Fruit fly (Drosophila melanogaster) whole organism, embryonic: ENCODE measurements around the gene Nak.

Source experiments
- Ada2b ChIP-seq: fragments of 200-800 bp; sonication (Bioruptor generic); IDR thresholded peaks from 2 replicates; pipeline ENCODE4 v1.3.6; 2022; ENCODE audit warnings: missing biosample characterization, missing genetic modification characterization
- Atf-2 ChIP-seq: fragments of 200-800 bp; sonication (Bioruptor generic); optimal IDR thresholded peaks from 2 replicates; lab custom pipeline; 2016; ENCODE audit warnings: missing biosample characterization, missing genetic modification characterization
- C15 ChIP-seq: fragments of 200-800 bp; sonication (Bioruptor generic); IDR thresholded peaks from 3 replicates; pipeline ENCODE4 v1.3.6; 2022; ENCODE audit warnings: missing biosample characterization, missing genetic modification characterization
- CG10274 ChIP-seq: fragments of 200-800 bp; sonication (Bioruptor generic); optimal IDR thresholded peaks from 3 replicates; lab custom pipeline; 2017; ENCODE audit warnings: missing biosample characterization, mild to moderate bottlenecking, missing genetic modification characterization
- CG11696 ChIP-seq: fragments of 200-800 bp; sonication (Bioruptor generic); IDR thresholded peaks from 2 replicates; pipeline ENCODE4 v1.3.6; 2022; ENCODE audit warnings: missing biosample characterization, missing genetic modification characterization
- CG12155 ChIP-seq: fragments of 200-800 bp; sonication (Bioruptor generic); optimal IDR thresholded peaks from 3 replicates; lab custom pipeline; 2016; ENCODE audit warnings: missing biosample characterization, missing genetic modification characterization
- CG1233 ChIP-seq: fragments of 200-800 bp; sonication (Bioruptor generic); optimal IDR thresholded peaks from 4 replicates; lab custom pipeline; 2018; ENCODE audit warnings: missing biosample characterization, mild to moderate bottlenecking, missing genetic modification characterization
- CG12769 ChIP-seq: fragments of 200-800 bp; sonication (Bioruptor generic); optimal IDR thresholded peaks from 2 replicates; lab custom pipeline; 2019; ENCODE audit warnings: missing biosample characterization, mild to moderate bottlenecking, missing genetic modification characterization, moderate library complexity
- CG13287 ChIP-seq: fragments of 200-800 bp; sonication (Bioruptor generic); IDR thresholded peaks from 2 replicates; pipeline ENCODE4 v1.3.6; 2022; ENCODE audit warnings: missing biosample characterization, missing genetic modification characterization; ENCODE audit not compliant: partially characterized antibody
- CG13775 ChIP-seq: fragments of 200-800 bp; sonication (Bioruptor generic); optimal IDR thresholded peaks from 3 replicates; lab custom pipeline; 2017; ENCODE audit warnings: missing biosample characterization, mild to moderate bottlenecking, missing genetic modification characterization
- CG1603 ChIP-seq: fragments of 200-800 bp; sonication (Bioruptor generic); optimal IDR thresholded peaks from 2 replicates; lab custom pipeline; 2019; ENCODE audit warnings: missing biosample characterization, mild to moderate bottlenecking, missing genetic modification characterization, moderate library complexity
- CG18599 ChIP-seq: fragments of 200-800 bp; sonication (Bioruptor generic); optimal IDR thresholded peaks from 3 replicates; lab custom pipeline; 2017; ENCODE audit warnings: missing biosample characterization, missing genetic modification characterization, mild to moderate bottlenecking, moderate library complexity, missing genetic modification reagents
- CG3281 ChIP-seq: fragments of 200-800 bp; sonication (Bioruptor generic); optimal IDR thresholded peaks from 3 replicates; lab custom pipeline; 2017; ENCODE audit warnings: missing biosample characterization, mild to moderate bottlenecking, missing genetic modification characterization
- CG3847 ChIP-seq: fragments of 200-800 bp; sonication (Bioruptor generic); IDR thresholded peaks from 2 replicates; pipeline ENCODE4 v1.3.6; 2022; ENCODE audit warnings: missing biosample characterization, missing genetic modification characterization
- CG4820 ChIP-seq: fragments of 200-800 bp; sonication (Bioruptor generic); optimal IDR thresholded peaks from 3 replicates; lab custom pipeline; 2016; ENCODE audit warnings: missing biosample characterization, missing genetic modification characterization
- CG4854 ChIP-seq: fragments of 200-800 bp; sonication (Bioruptor generic); optimal IDR thresholded peaks from 2 replicates; lab custom pipeline; 2016; ENCODE audit warnings: missing biosample characterization, missing genetic modification characterization, inconsistent platforms
- CG6683 ChIP-seq: fragments of 200-800 bp; sonication (Bioruptor generic); optimal IDR thresholded peaks from 2 replicates; lab custom pipeline; 2017; ENCODE audit warnings: missing biosample characterization, mild to moderate bottlenecking, missing genetic modification characterization, missing genetic modification reagents
- CG8478 ChIP-seq: fragments of >200 bp; optimal IDR thresholded peaks from 2 replicates; lab custom pipeline; 2018
- Chrac-16 ChIP-seq: fragments of 200-800 bp; sonication (Bioruptor generic); optimal IDR thresholded peaks from 3 replicates; lab custom pipeline; 2016; ENCODE audit warnings: missing biosample characterization, missing genetic modification characterization
- CkIIα-i1 ChIP-seq: fragments of 200-800 bp; sonication (Bioruptor generic); IDR thresholded peaks from 2 replicates; pipeline ENCODE4 v1.3.6; 2022; ENCODE audit warnings: missing biosample characterization, missing genetic modification characterization
- Dbx ChIP-seq: fragments of 200-800 bp; sonication (Bioruptor generic); IDR thresholded peaks from 3 replicates; pipeline ENCODE4 v1.3.6; 2022; ENCODE audit warnings: missing biosample characterization, missing genetic modification characterization
- Deaf1 ChIP-seq: fragments of 200-800 bp; optimal IDR thresholded peaks from 3 replicates; lab custom pipeline; 2019; ENCODE audit warnings: missing biosample characterization, mild to moderate bottlenecking, missing genetic modification characterization, moderate library complexity
- Elba2 ChIP-seq: fragments of 200-800 bp; sonication (Bioruptor generic); optimal IDR thresholded peaks from 3 replicates; lab custom pipeline; 2016; ENCODE audit warnings: missing biosample characterization, missing genetic modification characterization
- HLH3B ChIP-seq: fragments of 200-800 bp; sonication (Bioruptor generic); IDR thresholded peaks from 2 replicates; pipeline ENCODE4 v1.3.6; 2022; ENCODE audit warnings: missing biosample characterization, missing genetic modification characterization
- HLH4C ChIP-seq: fragments of 200-800 bp; sonication (Bioruptor generic); IDR thresholded peaks from 3 replicates; pipeline ENCODE4 v1.3.6; 2022; ENCODE audit warnings: missing biosample characterization, missing genetic modification characterization; ENCODE audit not compliant: partially characterized antibody
- Hmx ChIP-seq: fragments of 200-800 bp; sonication (Bioruptor generic); optimal IDR thresholded peaks from 2 replicates; lab custom pipeline; 2016; ENCODE audit warnings: missing biosample characterization, missing genetic modification characterization
- Hr3 ChIP-seq: fragments of 200-800 bp; sonication (Bioruptor generic); optimal IDR thresholded peaks from 3 replicates; lab custom pipeline; 2016; ENCODE audit warnings: missing biosample characterization, missing genetic modification characterization
- Hr39 ChIP-seq: fragments of >200 bp; optimal IDR thresholded peaks from 2 replicates; lab custom pipeline; 2017
- Mad ChIP-seq: fragments of 200-800 bp; sonication (Bioruptor generic); optimal IDR thresholded peaks from 2 replicates; lab custom pipeline; 2016; ENCODE audit warnings: missing biosample characterization, missing genetic modification characterization
- Oaz ChIP-seq: fragments of 200-800 bp; sonication (Bioruptor generic); IDR thresholded peaks from 2 replicates; pipeline ENCODE4 v1.3.6; 2022; ENCODE audit warnings: missing biosample characterization, missing genetic modification characterization
- Oli ChIP-seq: fragments of 200-800 bp; sonication (Bioruptor generic); optimal IDR thresholded peaks from 2 replicates; lab custom pipeline; 2018; ENCODE audit warnings: missing biosample characterization, mild to moderate bottlenecking, missing genetic modification characterization, moderate library complexity
- Sox100B ChIP-seq: fragments of 200-800 bp; sonication (Bioruptor generic); optimal IDR thresholded peaks from 3 replicates; lab custom pipeline; 2018; ENCODE audit warnings: missing biosample characterization, mild to moderate bottlenecking, missing genetic modification characterization
- Sry-β ChIP-seq: fragments of 200-800 bp; sonication (Bioruptor generic); optimal IDR thresholded peaks from 2 replicates; lab custom pipeline; 2018; ENCODE audit warnings: missing biosample characterization, mild to moderate bottlenecking, missing genetic modification characterization, moderate library complexity
- Ssrp ChIP-seq: fragments of 200-800 bp; sonication (Bioruptor generic); optimal IDR thresholded peaks from 2 replicates; lab custom pipeline; 2018; ENCODE audit warnings: missing biosample characterization, mild to moderate bottlenecking, missing genetic modification characterization, moderate library complexity
- btn ChIP-seq: fragments of 200-800 bp; sonication (Bioruptor generic); optimal IDR thresholded peaks from 2 replicates; lab custom pipeline; 2016; ENCODE audit warnings: missing biosample characterization, missing genetic modification characterization
- dmrt99B ChIP-seq: fragments of 200-800 bp; sonication (Bioruptor generic); optimal IDR thresholded peaks from 2 replicates; lab custom pipeline; 2018; ENCODE audit warnings: missing biosample characterization, mild to moderate bottlenecking, missing genetic modification characterization, moderate library complexity
- dpn ChIP-seq, 2 experiments: fragments of 200-800 bp; sonication (Bioruptor generic); optimal IDR thresholded peaks; 3 replicates each; lab custom pipeline; 2016; ENCODE audit warnings: missing biosample characterization in 2 of 2, missing genetic modification characterization in 2 of 2
- ftz-f1 ChIP-seq: fragments of 200-800 bp; sonication (Bioruptor generic); optimal IDR thresholded peaks from 2 replicates; lab custom pipeline; 2016; ENCODE audit warnings: missing biosample characterization, missing genetic modification characterization
- gcm ChIP-seq: fragments of 200-800 bp; sonication (Bioruptor generic); optimal IDR thresholded peaks from 2 replicates; lab custom pipeline; 2019; ENCODE audit warnings: missing biosample characterization, mild to moderate bottlenecking, missing genetic modification characterization, moderate library complexity
- grau ChIP-seq: fragments of 200-800 bp; optimal IDR thresholded peaks from 3 replicates; lab custom pipeline; 2019; ENCODE audit warnings: missing biosample characterization, mild to moderate bottlenecking, missing genetic modification characterization, moderate library complexity
- gro ChIP-seq: fragments of 200-800 bp; sonication (Bioruptor generic); optimal IDR thresholded peaks from 2 replicates; lab custom pipeline; 2016; ENCODE audit warnings: missing biosample characterization, missing genetic modification characterization
- insv ChIP-seq, 2 experiments: fragments of 200-800 bp; sonication (Bioruptor generic); optimal IDR thresholded peaks; 3 replicates each; lab custom pipeline; 2016 to 2018; ENCODE audit warnings: missing biosample characterization in 2 of 2, missing genetic modification characterization in 2 of 2
- inv ChIP-seq: fragments of 200-800 bp; sonication (Bioruptor generic); IDR thresholded peaks from 2 replicates; pipeline ENCODE4 v1.3.6; 2022; ENCODE audit warnings: missing biosample characterization, missing genetic modification characterization; ENCODE audit not compliant: partially characterized antibody
- salm ChIP-seq: fragments of 200-800 bp; sonication (Bioruptor generic); optimal IDR thresholded peaks from 2 replicates; lab custom pipeline; 2018; ENCODE audit warnings: missing biosample characterization, mild to moderate bottlenecking, missing genetic modification characterization
- slp2 ChIP-seq: fragments of 200-800 bp; sonication (Bioruptor generic); optimal IDR thresholded peaks from 2 replicates; lab custom pipeline; 2016; ENCODE audit warnings: missing biosample characterization, missing genetic modification characterization
- sob ChIP-seq: fragments of 200-800 bp; sonication (Bioruptor generic); IDR thresholded peaks from 2 replicates; pipeline ENCODE4 v1.3.6; 2022; ENCODE audit warnings: missing biosample characterization, missing genetic modification characterization
- sug ChIP-seq: fragments of 200-800 bp; optimal IDR thresholded peaks from 2 replicates; lab custom pipeline; 2019; ENCODE audit warnings: missing biosample characterization, mild to moderate bottlenecking, missing genetic modification characterization, moderate library complexity
- trh ChIP-seq: fragments of 200-800 bp; sonication (Bioruptor generic); optimal IDR thresholded peaks from 2 replicates; lab custom pipeline; 2016; ENCODE audit warnings: missing biosample characterization, missing genetic modification characterization
- tx ChIP-seq: fragments of 200-800 bp; sonication (Bioruptor generic); optimal IDR thresholded peaks from 2 replicates; lab custom pipeline; 2016; ENCODE audit warnings: missing biosample characterization, missing genetic modification characterization
- wdn ChIP-seq: fragments of 200-800 bp; sonication (Bioruptor generic); IDR thresholded peaks from 2 replicates; pipeline ENCODE4 v1.3.6; 2022; ENCODE audit warnings: missing biosample characterization, missing genetic modification characterization
- z ChIP-seq: fragments of 200-800 bp; sonication (Bioruptor generic); IDR thresholded peaks from 3 replicates; pipeline ENCODE4 v1.3.6; 2022; ENCODE audit warnings: missing biosample characterization, missing genetic modification characterization

Nak gene

DNA sequence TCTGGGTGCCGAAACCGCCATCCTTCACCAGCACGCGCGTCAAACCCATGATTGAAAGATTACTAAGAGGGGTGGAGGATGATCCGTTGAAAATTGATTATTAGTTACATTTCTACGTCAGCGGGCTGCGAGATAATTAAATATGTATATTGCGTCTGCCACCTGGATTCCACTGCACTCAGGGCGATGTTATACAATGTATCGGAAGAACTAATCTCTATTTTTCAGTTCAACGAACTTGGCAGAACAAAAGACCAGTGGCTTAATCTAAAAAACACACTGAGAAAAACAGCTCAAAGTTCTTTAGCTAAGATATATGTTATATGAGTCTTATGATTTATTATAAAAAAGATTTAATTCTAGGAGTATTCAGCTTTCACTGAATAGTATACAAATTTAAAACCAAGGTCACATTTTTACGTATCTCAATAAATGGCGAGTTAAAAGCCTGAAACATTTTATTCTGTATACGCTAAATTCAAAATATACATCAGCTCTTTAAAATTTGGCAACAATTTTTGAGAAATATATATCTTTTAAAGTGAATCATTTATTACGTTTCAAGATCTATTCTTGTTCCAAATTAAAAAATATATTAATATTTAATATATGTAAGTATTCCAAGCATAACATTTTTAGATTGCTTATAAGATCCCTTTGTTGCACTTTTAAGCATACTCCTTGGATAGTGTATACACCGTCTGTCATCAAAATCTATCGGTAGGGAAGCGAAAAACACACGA lies 14.9 kb downstream of the Nak start:
- TF ChIP-seq Sox100B (GFP tag; lab: Kevin White, UChicago) (peak; percentile 37), CG1603 (tag; lab: Kevin White, UChicago) (no peak), CG6683 (GFP tag; lab: Kevin White, UChicago) (no peak), CG12769 (tag; lab: Kevin White, UChicago) (no peak), sug (no peak), CkIIα-i1 (GFP tag; lab: Robert Waterston, UW) (no peak), CG11696 (0 out of 2 replicates have a peak, but pooled peaks have one; percentile 8), Hr3 (GFP tag; lab: Kevin White, UChicago) (peak; percentile 21), Ssrp (tag; lab: Kevin White, UChicago) (peak; percentile 8), wdn (GFP tag; lab: Robert Waterston, UW) (no peak), HLH4C (GFP tag; lab: Robert Waterston, UW) (no peak), CG8478 (no peak), slp2 (GFP tag; lab: Kevin White, UChicago) (no peak), CG10274 (GFP tag; lab: Kevin White, UChicago) (no peak), grau (peak; percentile 70), CG1233 (GFP tag; lab: Kevin White, UChicago) (no peak), C15 (GFP tag; lab: Robert Waterston, UW) (no peak), gro (GFP tag; lab: Kevin White, UChicago) (no peak), Deaf1 (tag; lab: Kevin White, UChicago) (peak; percentile 25), Atf-2 (no peak), CG18599 (GFP tag; lab: Kevin White, UChicago) (peak; percentile 43), Oli (tag; lab: Kevin White, UChicago) (peak; percentile 10), Oaz (GFP tag; lab: Robert Waterston, UW) (no peak), ftz-f1 (GFP tag; lab: Kevin White, UChicago) (no peak), CG13287 (GFP tag; lab: Robert Waterston, UW) (no peak), z (no peak), Mad (GFP tag; lab: Kevin White, UChicago) (no peak), CG13775 (GFP tag; lab: Kevin White, UChicago) (peak; percentile 9), Elba2 (GFP tag; lab: Kevin White, UChicago) (no peak), Chrac-16 (no peak), CG12155 (GFP tag; lab: Kevin White, UChicago) (peak; percentile 14), insv (GFP tag; optimal IDR thresholded peaks at IDR 0.05; lab: Kevin White, UChicago) (no peak), CG3847 (GFP tag; lab: Robert Waterston, UW) (0 out of 2 replicates have a peak, but pooled peaks have one; percentile 14), CG3281 (peak; percentile 56), tx (no peak), sob (GFP tag; lab: Robert Waterston, UW) (no peak; the same call in 1 of the 2 replicates), inv (no peak), Sry-β (GFP tag; lab: Kevin White, UChicago) (no peak), salm (tag; lab: Kevin White, UChicago) (no peak), Ada2b (GFP tag; lab: Robert Waterston, UW) (no peak), gcm (GFP tag; lab: Kevin White, UChicago) (no peak), btn (GFP tag; lab: Kevin White, UChicago) (no peak), Hr39 (no peak), dpn (GFP tag; optimal IDR thresholded peaks at IDR 0.05; lab: Kevin White, UChicago) (peak in 1 of 2 experiments; percentile 10), dmrt99B (tag; lab: Kevin White, UChicago) (peak; percentile 40), Hmx (no peak), CG4854 (GFP tag; lab: Kevin White, UChicago) (no peak), HLH3B (no peak), trh (GFP tag; lab: Kevin White, UChicago) (no peak), Dbx (GFP tag; lab: Robert Waterston, UW) (no peak), CG4820 (GFP tag; lab: Kevin White, UChicago) (no peak)
